Worm (Caenorhabditis elegans) whole organism, L3 larva: Measurements from ENCODE around the gene dnj-16.
A peak's percentile ranks its signal among the peaks of the same experiment; 100 is the strongest.

Source experiments
- R02D3.7 ChIP-seq: fragments of 150-350 bp; optimal IDR thresholded peaks from 2 replicates; lab custom pipeline; 2014; ENCODE audit warnings: missing biosample characterization, missing genetic modification characterization
- ZK546.5 ChIP-seq: sonication (generic microtip); optimal IDR thresholded peaks from 2 replicates; lab custom pipeline; 2017; ENCODE audit warnings: missing biosample characterization, missing genetic modification characterization
- aly-2 ChIP-seq: fragments of 150-350 bp; optimal IDR thresholded peaks from 2 replicates; lab custom pipeline; 2014; ENCODE audit warnings: missing biosample characterization, missing genetic modification characterization
- ama-1 ChIP-seq: fragments of 150-350 bp; optimal IDR thresholded peaks from 2 replicates; lab custom pipeline; 2018
- ceh-16 ChIP-seq: sonication (generic microtip); optimal IDR thresholded peaks from 2 replicates; lab custom pipeline; 2017; ENCODE audit warnings: missing biosample characterization, missing genetic modification characterization
- ceh-28 ChIP-seq: fragments of 150-350 bp; optimal IDR thresholded peaks from 2 replicates; lab custom pipeline; 2014; ENCODE audit warnings: missing biosample characterization, missing genetic modification reagents, missing genetic modification characterization
- ceh-82 ChIP-seq: fragments of 150-350 bp; optimal IDR thresholded peaks from 2 replicates; lab custom pipeline; 2014; ENCODE audit warnings: missing biosample characterization, missing genetic modification characterization
- ceh-9 ChIP-seq: sonication (generic microtip); optimal IDR thresholded peaks from 2 replicates; lab custom pipeline; 2018; ENCODE audit warnings: missing biosample characterization, missing genetic modification characterization
- daf-12 ChIP-seq: fragments of 150-350 bp; optimal IDR thresholded peaks from 2 replicates; lab custom pipeline; 2014; ENCODE audit warnings: missing biosample characterization, missing genetic modification reagents, missing genetic modification characterization
- egl-27 ChIP-seq: sonication (generic microtip); optimal IDR thresholded peaks from 4 replicates; lab custom pipeline; 2017; ENCODE audit warnings: missing biosample characterization, missing genetic modification reagents, missing genetic modification characterization
- egl-5 ChIP-seq: fragments of 150-350 bp; optimal IDR thresholded peaks from 2 replicates; lab custom pipeline; 2017; ENCODE audit warnings: missing biosample characterization, missing genetic modification reagents, missing genetic modification characterization, inconsistent platforms
- elt-1 ChIP-seq: fragments of 150-350 bp; optimal IDR thresholded peaks from 2 replicates; lab custom pipeline; 2014; ENCODE audit warnings: missing biosample characterization, missing genetic modification characterization
- elt-2 ChIP-seq: sonication (generic microtip); optimal IDR thresholded peaks from 2 replicates; lab custom pipeline; 2016; ENCODE audit warnings: missing genetic modification reagents, mild to moderate bottlenecking, missing genetic modification characterization, missing compliant biosample characterization
- eor-1 ChIP-seq, 2 experiments: fragments of 150-350 bp; optimal IDR thresholded peaks; 2 replicates each; lab custom pipeline; 2014 to 2018; ENCODE audit warnings: missing biosample characterization in 2 of 2, missing genetic modification characterization in 2 of 2
- fkh-2 ChIP-seq: fragments of 150-350 bp; optimal IDR thresholded peaks from 2 replicates; lab custom pipeline; 2014; ENCODE audit warnings: missing biosample characterization, missing genetic modification reagents, missing genetic modification characterization
- fos-1 ChIP-seq: fragments of 150-350 bp; optimal IDR thresholded peaks from 2 replicates; lab custom pipeline; 2014; ENCODE audit warnings: missing biosample characterization, missing genetic modification characterization
- hmg-11 ChIP-seq: sonication (generic microtip); optimal IDR thresholded peaks from 2 replicates; lab custom pipeline; 2016; ENCODE audit warnings: missing genetic modification characterization, missing compliant biosample characterization
- jun-1 ChIP-seq: fragments of 150-350 bp; optimal IDR thresholded peaks from 2 replicates; lab custom pipeline; 2014; ENCODE audit warnings: missing biosample characterization, missing genetic modification reagents, missing genetic modification characterization
- lin-15B ChIP-seq: fragments of 150-350 bp; optimal IDR thresholded peaks from 2 replicates; lab custom pipeline; 2014; ENCODE audit warnings: missing biosample characterization, missing genetic modification characterization
- lin-39 ChIP-seq: fragments of 150-350 bp; optimal IDR thresholded peaks from 2 replicates; lab custom pipeline; 2018; ENCODE audit warnings: missing biosample characterization, missing genetic modification reagents, missing genetic modification characterization
- lsy-12 ChIP-seq: sonication (generic microtip); optimal IDR thresholded peaks from 2 replicates; lab custom pipeline; 2016; ENCODE audit warnings: mild to moderate bottlenecking, missing genetic modification characterization, missing compliant biosample characterization
- mml-1 ChIP-seq: fragments of 150-350 bp; sonication (generic microtip); optimal IDR thresholded peaks from 3 replicates; lab custom pipeline; 2014; ENCODE audit warnings: missing biosample characterization, missing genetic modification characterization
- nfya-1 ChIP-seq: sonication (generic microtip); optimal IDR thresholded peaks from 2 replicates; lab custom pipeline; 2017; ENCODE audit warnings: missing genetic modification characterization, mild to moderate bottlenecking, missing compliant biosample characterization, antibody characterized with exemption, moderate library complexity; ENCODE audit not compliant: insufficient read depth
- nhr-11 ChIP-seq: fragments of 150-350 bp; optimal IDR thresholded peaks from 2 replicates; lab custom pipeline; 2014; ENCODE audit warnings: missing biosample characterization, missing genetic modification characterization
- nhr-12 ChIP-seq: fragments of 150-350 bp; optimal IDR thresholded peaks from 2 replicates; lab custom pipeline; 2014; ENCODE audit warnings: missing biosample characterization, missing genetic modification characterization
- nhr-23 ChIP-seq: fragments of 150-350 bp; optimal IDR thresholded peaks from 2 replicates; lab custom pipeline; 2014; ENCODE audit warnings: missing biosample characterization, missing genetic modification reagents, missing genetic modification characterization
- nhr-237 ChIP-seq: fragments of 150-350 bp; optimal IDR thresholded peaks from 2 replicates; lab custom pipeline; 2014; ENCODE audit warnings: missing biosample characterization, missing genetic modification characterization
- nhr-25 ChIP-seq: sonication (generic microtip); optimal IDR thresholded peaks from 2 replicates; lab custom pipeline; 2017; ENCODE audit warnings: missing biosample characterization, missing genetic modification characterization
- nhr-28 ChIP-seq: fragments of 150-350 bp; optimal IDR thresholded peaks from 2 replicates; lab custom pipeline; 2014; ENCODE audit warnings: missing biosample characterization, missing genetic modification characterization
- nhr-43 ChIP-seq: sonication (generic microtip); optimal IDR thresholded peaks from 2 replicates; lab custom pipeline; 2016; ENCODE audit warnings: mild to moderate bottlenecking, missing genetic modification characterization, missing compliant biosample characterization; ENCODE audit not compliant: poor library complexity, severe bottlenecking
- nhr-67 ChIP-seq: fragments of 150-350 bp; optimal IDR thresholded peaks from 2 replicates; lab custom pipeline; 2014; ENCODE audit warnings: missing biosample characterization, missing genetic modification characterization
- nhr-77 ChIP-seq: fragments of 150-350 bp; optimal IDR thresholded peaks from 2 replicates; lab custom pipeline; 2014; ENCODE audit warnings: missing biosample characterization, missing genetic modification characterization
- pha-4 ChIP-seq: fragments of 150-350 bp; optimal IDR thresholded peaks from 2 replicates; lab custom pipeline; 2014; ENCODE audit warnings: missing biosample characterization, missing genetic modification reagents, missing genetic modification characterization
- pqm-1 ChIP-seq: fragments of 150-350 bp; optimal IDR thresholded peaks from 2 replicates; lab custom pipeline; 2017; ENCODE audit warnings: missing biosample characterization, missing genetic modification characterization, inconsistent platforms
- sea-2 ChIP-seq: fragments of 150-350 bp; sonication (generic microtip); optimal IDR thresholded peaks from 4 replicates; lab custom pipeline; 2014; ENCODE audit warnings: missing biosample characterization, missing genetic modification reagents, missing genetic modification characterization
- skn-1 ChIP-seq: fragments of 150-350 bp; optimal IDR thresholded peaks from 2 replicates; lab custom pipeline; 2014; ENCODE audit warnings: missing biosample characterization, missing genetic modification characterization
- snpc-4 ChIP-seq: fragments of 150-350 bp; optimal IDR thresholded peaks from 2 replicates; lab custom pipeline; 2014; ENCODE audit warnings: missing biosample characterization, missing genetic modification characterization
- tbx-2 ChIP-seq: sonication (generic microtip); optimal IDR thresholded peaks from 2 replicates; lab custom pipeline; 2016; ENCODE audit warnings: mild to moderate bottlenecking, missing genetic modification characterization, missing compliant biosample characterization
- unc-39 ChIP-seq: sonication (generic microtip); optimal IDR thresholded peaks from 4 replicates; lab custom pipeline; 2017; ENCODE audit warnings: missing biosample characterization, missing genetic modification characterization
- unc-62 ChIP-seq: fragments of 150-350 bp; sonication (generic microtip); optimal IDR thresholded peaks from 4 replicates; lab custom pipeline; 2014; ENCODE audit warnings: missing biosample characterization, missing genetic modification reagents, missing genetic modification characterization
- zag-1 ChIP-seq: fragments of 150-350 bp; optimal IDR thresholded peaks from 2 replicates; lab custom pipeline; 2014; ENCODE audit warnings: missing biosample characterization, missing genetic modification characterization
- ztf-11 ChIP-seq: fragments of 150-350 bp; optimal IDR thresholded peaks from 2 replicates; lab custom pipeline; 2014; ENCODE audit warnings: missing biosample characterization, missing genetic modification characterization
- ztf-4 ChIP-seq: fragments of 150-350 bp; optimal IDR thresholded peaks from 2 replicates; lab custom pipeline; 2014; ENCODE audit warnings: missing biosample characterization, missing genetic modification characterization

dnj-16 gene

ce11 chrIII:4194349-4195110, 3.6 kb downstream of the dnj-16 start:
- TF ChIP-seq zag-1 (no peak), nhr-28 (tag; lab: Kevin White, UChicago) (no peak), snpc-4 (tag; lab: Kevin White, UChicago) (no peak), nhr-12 (tag; lab: Kevin White, UChicago) (no peak), ama-1 (lab: Kevin White, UChicago) (peak; percentile 52), nhr-67 (no peak), nhr-23 (tag; lab: Kevin White, UChicago) (peak; percentile 1), fkh-2 (tag; lab: Kevin White, UChicago) (no peak), nhr-25 (tag; lab: Kevin White, UChicago) (no peak), unc-39 (tag; lab: Kevin White, UChicago) (no peak), unc-62 (GFP tag; lab: Kevin White, UChicago) (no peak), ceh-28 (tag; lab: Kevin White, UChicago) (no peak), egl-27 (tag; lab: Kevin White, UChicago) (no peak), fos-1 (no peak), lin-15B (tag; lab: Kevin White, UChicago) (no peak)

DNA sequence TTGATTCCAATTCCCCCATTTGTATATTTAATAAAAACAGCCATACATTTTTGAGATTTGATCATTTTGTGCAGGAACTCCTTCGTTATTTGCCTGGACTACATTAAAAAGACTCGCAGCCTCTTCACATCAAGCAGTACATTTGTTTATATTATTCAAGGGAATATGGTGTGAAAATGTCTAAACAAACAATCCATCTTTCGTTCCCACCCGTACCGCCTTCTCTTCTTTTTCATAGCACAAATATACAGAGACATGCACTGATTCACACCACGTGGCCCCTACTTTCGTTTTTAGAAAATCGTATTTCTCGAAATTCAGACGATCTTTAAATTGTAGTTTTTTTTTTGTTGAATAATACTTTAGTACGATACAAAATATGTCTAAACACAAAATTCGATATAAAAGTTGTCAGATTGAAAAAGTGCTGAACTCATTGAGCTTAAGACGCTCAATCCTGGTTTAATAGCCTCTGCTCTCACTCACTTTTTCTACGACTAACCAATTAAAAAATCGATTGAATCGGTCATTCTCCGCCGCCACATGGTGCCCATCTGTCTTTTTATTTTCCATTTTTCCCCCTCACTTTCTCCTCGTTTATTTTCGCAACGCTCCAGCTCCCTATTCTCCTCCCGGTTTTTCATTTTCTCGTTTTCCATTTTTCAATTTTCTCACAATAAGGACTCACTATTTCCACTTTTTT, 4.5 kb downstream of the dnj-16 start:
- TF ChIP-seq ceh-16, result no peak
- peak; percentile 95 for TF ChIP-seq ama-1 (lab: Kevin White, UChicago)
- TF ChIP-seq fkh-2 (tag; lab: Kevin White, UChicago), result no peak
- peak; percentile 46 for TF ChIP-seq ceh-82 (tag; lab: Kevin White, UChicago)
- peak; percentile 60 for TF ChIP-seq nhr-23 (tag; lab: Kevin White, UChicago)
- no peak for TF ChIP-seq mml-1
- no peak for TF ChIP-seq nhr-237 (tag; lab: Kevin White, UChicago)
- TF ChIP-seq elt-2 (tag; lab: Kevin White, UChicago), result peak; percentile 58
- peak; percentile 74 for TF ChIP-seq lsy-12 (tag; lab: Kevin White, UChicago)
- no peak for TF ChIP-seq lin-15B (tag; lab: Kevin White, UChicago)
- no peak for TF ChIP-seq fos-1
- peak; percentile 33 for TF ChIP-seq aly-2 (tag; lab: Kevin White, UChicago)
- TF ChIP-seq ztf-4 (tag; lab: Kevin White, UChicago), result peak; percentile 60
- TF ChIP-seq nhr-43, result peak; percentile 84
- TF ChIP-seq nfya-1 (tag; lab: Kevin White, UChicago), result peak; percentile 56
- no peak for TF ChIP-seq zag-1
- TF ChIP-seq ZK546.5 (tag; lab: Kevin White, UChicago), result no peak
- peak; percentile 47 for TF ChIP-seq hmg-11 (tag; lab: Kevin White, UChicago)
- peak; percentile 49 for TF ChIP-seq daf-12 (tag; lab: Kevin White, UChicago)
- no peak for TF ChIP-seq lin-39
- peak; percentile 56 for TF ChIP-seq ceh-28 (tag; lab: Kevin White, UChicago)
- no peak for TF ChIP-seq ztf-11 (tag; lab: Kevin White, UChicago)
- TF ChIP-seq elt-1 (tag; lab: Kevin White, UChicago), result no peak
- peak; percentile 30 for TF ChIP-seq pqm-1 (tag; lab: Kevin White, UChicago)
- no peak for TF ChIP-seq eor-1 (tag; optimal IDR thresholded peaks at IDR 0.05; lab: Kevin White, UChicago)
- TF ChIP-seq nhr-12 (tag; lab: Kevin White, UChicago), result no peak
- no peak for TF ChIP-seq nhr-67
- TF ChIP-seq ceh-9 (tag; lab: Kevin White, UChicago), result no peak
- TF ChIP-seq nhr-77 (tag; lab: Kevin White, UChicago), result peak; percentile 46
- TF ChIP-seq pha-4 (tag; lab: Kevin White, UChicago), result peak; percentile 36
- no peak for TF ChIP-seq sea-2 (GFP tag; lab: Kevin White, UChicago)
- TF ChIP-seq nhr-28 (tag; lab: Kevin White, UChicago), result no peak
- no peak for TF ChIP-seq unc-62 (GFP tag; lab: Kevin White, UChicago)
- peak; percentile 38 for TF ChIP-seq nhr-25 (tag; lab: Kevin White, UChicago)
- TF ChIP-seq jun-1 (tag; lab: Kevin White, UChicago), result peak; percentile 34
- peak; percentile 87 for TF ChIP-seq tbx-2 (tag; lab: Kevin White, UChicago)
- TF ChIP-seq skn-1, result no peak
- TF ChIP-seq nhr-11 (tag; lab: Kevin White, UChicago), result no peak
- peak; percentile 31 for TF ChIP-seq R02D3.7 (tag; lab: Kevin White, UChicago)
- no peak for TF ChIP-seq egl-5
